Fruit fly (Drosophila melanogaster): ENCODE results near the gene Sec3.

- TF ChIP-seq CrebA (GFP tag; optimal IDR thresholded peaks at IDR 0.05; ENCODE audit: borderline replicate concordance) (no peak), Dfd (GFP tag; optimal IDR thresholded peaks at IDR 0.05) (no peak), h (GFP tag; optimal IDR thresholded peaks at IDR 0.05) (no peak), HLH106 (tag; optimal IDR thresholded peaks at IDR 0.05) (no peak), psq (GFP tag; optimal IDR thresholded peaks at IDR 0.05) (no peak), Myc (optimal IDR thresholded peaks at IDR 0.05) (no peak), sv (GFP tag; optimal IDR thresholded peaks at IDR 0.05) (no peak), pan (optimal IDR thresholded peaks at IDR 0.05) (no peak), Abd-B (GFP tag; optimal IDR thresholded peaks at IDR 0.05) (no peak), CG9705 (GFP tag; optimal IDR thresholded peaks at IDR 0.05) (no peak)
Observed at dm6 chr3L:17399014-17399413, 26.0 kb downstream of the Sec3 start.
